Worm (Caenorhabditis elegans): ENCODE results near the gene K01A2.10.

DNA sequence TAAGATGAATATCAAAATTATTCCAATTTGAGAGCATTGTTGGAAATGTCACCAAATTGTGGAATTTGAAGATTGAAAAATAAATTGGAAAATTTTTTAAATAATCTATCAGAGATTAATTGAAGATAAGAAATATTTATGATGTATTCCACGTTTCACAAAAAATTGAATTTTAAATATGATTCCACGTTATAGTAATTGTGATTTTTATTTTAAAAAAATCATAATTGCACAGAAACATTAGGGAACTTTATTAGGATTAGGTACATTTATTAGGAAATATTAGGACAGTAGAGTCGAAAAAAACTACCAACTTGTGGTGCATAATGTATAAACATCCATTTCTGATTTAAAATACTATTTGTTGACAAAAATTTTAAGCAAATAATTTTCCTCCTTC is 28.3 kb downstream of the K01A2.10 start, which contains the start of gene B0432.11:
- TF ChIP-seq atf-7 (tag; optimal IDR thresholded peaks at IDR 0.05) (no peak), efl-1 (GFP tag; optimal IDR thresholded peaks at IDR 0.05) (no peak), lsy-27 (tag; optimal IDR thresholded peaks at IDR 0.05; ENCODE audit: borderline replicate concordance, insufficient read depth) (no peak), attf-6 (GFP tag; IDR thresholded peaks at IDR 0.05) (no peak), K12H6.12 (tag; optimal IDR thresholded peaks at IDR 0.05) (no peak), dox-1 (GFP tag; IDR thresholded peaks at IDR 0.05) (no peak), unc-130 (GFP tag; optimal IDR thresholded peaks at IDR 0.05) (no peak), unc-62 (GFP tag; optimal IDR thresholded peaks at IDR 0.05) (no peak)
